Worm (Caenorhabditis elegans) whole organism, L4/young adult: ENCODE results near the gene bris-1.

Experiments
- W03F9.2 ChIP-seq: fragments of 150-350 bp; optimal IDR thresholded peaks from 2 replicates; lab custom pipeline; 2014; ENCODE audit warnings: missing biosample characterization, missing genetic modification characterization
- dao-5 ChIP-seq: sonication (generic microtip); optimal IDR thresholded peaks from 2 replicates; lab custom pipeline; 2016; ENCODE audit warnings: missing genotype, missing genetic modification characterization, moderate library complexity, missing compliant biosample characterization
- him-1 ChIP-seq: sonication (generic microtip); optimal IDR thresholded peaks from 2 replicates; lab custom pipeline; 2016; ENCODE audit warnings: missing genotype, missing genetic modification reagents, missing genetic modification characterization, missing compliant biosample characterization

DNA sequence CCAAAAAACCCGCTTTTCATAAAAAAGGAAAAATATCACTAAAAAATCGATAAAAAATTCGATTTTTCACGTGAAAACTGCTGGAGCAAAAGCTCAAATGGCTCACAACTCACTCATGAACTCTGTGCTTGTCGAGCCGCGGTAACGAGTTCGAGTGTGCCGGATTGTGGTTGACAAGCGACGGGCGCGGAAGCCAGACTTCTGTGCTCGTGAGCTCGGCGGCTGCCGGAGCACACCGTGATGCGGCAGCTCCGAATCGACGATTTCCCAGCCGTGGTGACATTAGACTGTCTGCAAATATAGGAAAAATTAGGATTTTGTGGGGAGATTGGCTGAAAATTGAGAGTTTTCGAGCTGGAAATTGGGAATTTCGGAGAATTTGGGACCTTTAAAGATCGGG, 6.3 kb downstream of the bris-1 start:
- TF ChIP-seq him-1 (tag; lab: Kevin White, UChicago) (no peak), dao-5 (no peak), W03F9.2 (tag; lab: Kevin White, UChicago) (no peak)
